Fruit fly (Drosophila melanogaster) whole organism, prepupa: Measurements from ENCODE around the gene CG17752.

Source experiments
- CG10631 ChIP-seq: fragments of 200-800 bp; sonication (Bioruptor generic); optimal IDR thresholded peaks from 2 replicates; lab custom pipeline; 2016; ENCODE audit warnings: missing biosample characterization, missing genetic modification characterization
- CG10669 ChIP-seq: fragments of 200-800 bp; sonication (Bioruptor generic); optimal IDR thresholded peaks from 3 replicates; lab custom pipeline; 2018; ENCODE audit warnings: missing biosample characterization, mild to moderate bottlenecking, missing genetic modification characterization, moderate library complexity
- CG1621 ChIP-seq: fragments of 200-800 bp; sonication (Bioruptor generic); optimal IDR thresholded peaks from 3 replicates; lab custom pipeline; 2018; ENCODE audit warnings: missing biosample characterization, mild to moderate bottlenecking, missing genetic modification characterization
- CG16779 ChIP-seq: fragments of 200-800 bp; sonication (Bioruptor generic); optimal IDR thresholded peaks from 3 replicates; lab custom pipeline; 2017; ENCODE audit warnings: missing biosample characterization, mild to moderate bottlenecking, missing genetic modification characterization
- CG3032 ChIP-seq: fragments of 200-800 bp; optimal IDR thresholded peaks from 2 replicates; lab custom pipeline; 2019; ENCODE audit warnings: missing biosample characterization, mild to moderate bottlenecking, missing genetic modification characterization, moderate library complexity
- CG32006 ChIP-seq: fragments of 200-800 bp; sonication (Bioruptor generic); optimal IDR thresholded peaks from 3 replicates; lab custom pipeline; 2017; ENCODE audit warnings: missing biosample characterization, mild to moderate bottlenecking, missing genetic modification characterization
- CG4318 ChIP-seq: fragments of 200-800 bp; sonication (Bioruptor generic); optimal IDR thresholded peaks from 3 replicates; lab custom pipeline; 2017; ENCODE audit warnings: missing biosample characterization, mild to moderate bottlenecking, missing genetic modification characterization
- CG6163 ChIP-seq: fragments of 200-800 bp; sonication (Bioruptor generic); IDR thresholded peaks from 3 replicates; pipeline ENCODE4 v1.3.6; 2022; ENCODE audit warnings: missing biosample characterization, missing genetic modification characterization
- CG6792 ChIP-seq: fragments of 200-800 bp; sonication (Bioruptor generic); optimal IDR thresholded peaks from 3 replicates; lab custom pipeline; 2016; ENCODE audit warnings: missing biosample characterization, missing genetic modification characterization
- CG6808 ChIP-seq: fragments of 200-800 bp; sonication (Bioruptor generic); optimal IDR thresholded peaks from 3 replicates; lab custom pipeline; 2017; ENCODE audit warnings: missing biosample characterization, missing genetic modification characterization, mild to moderate bottlenecking, moderate library complexity, missing genetic modification reagents
- CG7368 ChIP-seq: fragments of 200-800 bp; sonication (Bioruptor generic); optimal IDR thresholded peaks from 3 replicates; lab custom pipeline; 2016; ENCODE audit warnings: missing biosample characterization, missing genetic modification characterization
- CG8119 ChIP-seq: fragments of 200-800 bp; sonication (Bioruptor generic); IDR thresholded peaks from 3 replicates; pipeline ENCODE4 v1.3.6; 2022; ENCODE audit warnings: missing biosample characterization, missing genetic modification characterization
- CG8319 ChIP-seq: fragments of 200-800 bp; sonication (Bioruptor generic); optimal IDR thresholded peaks from 3 replicates; lab custom pipeline; 2016; ENCODE audit warnings: missing biosample characterization, missing genetic modification characterization
- CG8632 ChIP-seq: fragments of 200-800 bp; sonication (Bioruptor generic); optimal IDR thresholded peaks from 3 replicates; lab custom pipeline; 2016; ENCODE audit warnings: missing biosample characterization, missing genetic modification characterization
- CG9139 ChIP-seq: fragments of 200-800 bp; sonication (Bioruptor generic); optimal IDR thresholded peaks from 3 replicates; lab custom pipeline; 2017; ENCODE audit warnings: missing biosample characterization, mild to moderate bottlenecking, missing genetic modification characterization
- Eip78C ChIP-seq: fragments of 200-800 bp; sonication (Bioruptor generic); peaks from one replicate; lab custom pipeline; 2016; ENCODE audit warnings: missing biosample characterization, missing genetic modification characterization
- Eip93F ChIP-seq: fragments of 200-800 bp; sonication (Bioruptor generic); optimal IDR thresholded peaks from 2 replicates; lab custom pipeline; 2016; ENCODE audit warnings: missing biosample characterization, mild to moderate bottlenecking, missing genetic modification characterization
- Ets21C ChIP-seq: fragments of 200-800 bp; sonication (Bioruptor generic); optimal IDR thresholded peaks from 3 replicates; lab custom pipeline; 2016; ENCODE audit warnings: missing biosample characterization, missing genetic modification characterization
- Gug ChIP-seq: fragments of 200-800 bp; sonication (Bioruptor generic); IDR thresholded peaks from 2 replicates; pipeline ENCODE4 v1.3.6; 2022; ENCODE audit warnings: missing biosample characterization, missing genetic modification characterization
- Hr39 ChIP-seq: fragments of 200-800 bp; sonication (Bioruptor generic); optimal IDR thresholded peaks from 2 replicates; lab custom pipeline; 2016; ENCODE audit warnings: missing biosample characterization, missing genetic modification characterization
- Met ChIP-seq: fragments of 200-800 bp; sonication (Bioruptor generic); optimal IDR thresholded peaks from 3 replicates; lab custom pipeline; 2016; ENCODE audit warnings: missing biosample characterization, missing genetic modification characterization
- OdsH ChIP-seq: fragments of 200-800 bp; sonication (Bioruptor generic); optimal IDR thresholded peaks from 3 replicates; lab custom pipeline; 2016; ENCODE audit warnings: missing biosample characterization, missing genetic modification characterization
- Sox102F ChIP-seq: fragments of 200-800 bp; sonication (Bioruptor generic); optimal IDR thresholded peaks from 2 replicates; lab custom pipeline; 2016; ENCODE audit warnings: missing biosample characterization, mild to moderate bottlenecking, missing genetic modification characterization
- Sox14 ChIP-seq: fragments of 200-800 bp; sonication (Bioruptor generic); optimal IDR thresholded peaks from 3 replicates; lab custom pipeline; 2016; ENCODE audit warnings: missing biosample characterization, missing genetic modification characterization
- Sox15 ChIP-seq: fragments of 200-800 bp; sonication (Bioruptor generic); optimal IDR thresholded peaks from 3 replicates; lab custom pipeline; 2016; ENCODE audit warnings: missing biosample characterization, missing genetic modification characterization
- acj6 ChIP-seq: fragments of 200-800 bp; sonication (Bioruptor generic); optimal IDR thresholded peaks from 3 replicates; lab custom pipeline; 2016; ENCODE audit warnings: missing biosample characterization, missing genetic modification characterization
- cyc ChIP-seq: fragments of 200-800 bp; sonication (Bioruptor generic); optimal IDR thresholded peaks from 3 replicates; lab custom pipeline; 2016; ENCODE audit warnings: missing biosample characterization, missing genetic modification characterization
- dac ChIP-seq: fragments of 200-800 bp; sonication (Bioruptor generic); optimal IDR thresholded peaks from 2 replicates; lab custom pipeline; 2017; ENCODE audit warnings: missing biosample characterization, mild to moderate bottlenecking, missing genetic modification characterization
- dsx ChIP-seq: fragments of 200-800 bp; optimal IDR thresholded peaks from 3 replicates; lab custom pipeline; 2019; ENCODE audit warnings: missing biosample characterization, mild to moderate bottlenecking, missing genetic modification characterization, moderate library complexity; ENCODE audit not compliant: poor library complexity, severe bottlenecking
- esn ChIP-seq: fragments of 200-800 bp; sonication (Bioruptor generic); optimal IDR thresholded peaks from 2 replicates; lab custom pipeline; 2016; ENCODE audit warnings: missing biosample characterization, mild to moderate bottlenecking, missing genetic modification characterization, moderate library complexity
- fd85E ChIP-seq: fragments of 200-800 bp; sonication (Bioruptor generic); optimal IDR thresholded peaks from 3 replicates; lab custom pipeline; 2016; ENCODE audit warnings: missing biosample characterization, missing genetic modification characterization
- fkh ChIP-seq: fragments of 200-800 bp; sonication (Bioruptor generic); optimal IDR thresholded peaks from 3 replicates; lab custom pipeline; 2017; ENCODE audit warnings: missing biosample characterization, mild to moderate bottlenecking, missing genetic modification characterization, moderate library complexity
- lz ChIP-seq: fragments of 200-800 bp; sonication (Bioruptor generic); optimal IDR thresholded peaks from 3 replicates; lab custom pipeline; 2016; ENCODE audit warnings: missing biosample characterization, missing genetic modification characterization
- pdm3 ChIP-seq: fragments of 200-800 bp; sonication (Bioruptor generic); optimal IDR thresholded peaks from 3 replicates; lab custom pipeline; 2016; ENCODE audit warnings: missing biosample characterization, missing genetic modification characterization
- ss ChIP-seq, 2 experiments: fragments of 200-800 bp; sonication (Bioruptor generic); optimal IDR thresholded peaks; 2 replicates in 1 of 2; 3 replicates in 1 of 2; lab custom pipeline; 2017 to 2018; ENCODE audit warnings: mild to moderate bottlenecking in 2 of 2, missing biosample characterization in 2 of 2, missing genetic modification characterization in 2 of 2, moderate library complexity in 1 of 2

Gene CG17752

DNA sequence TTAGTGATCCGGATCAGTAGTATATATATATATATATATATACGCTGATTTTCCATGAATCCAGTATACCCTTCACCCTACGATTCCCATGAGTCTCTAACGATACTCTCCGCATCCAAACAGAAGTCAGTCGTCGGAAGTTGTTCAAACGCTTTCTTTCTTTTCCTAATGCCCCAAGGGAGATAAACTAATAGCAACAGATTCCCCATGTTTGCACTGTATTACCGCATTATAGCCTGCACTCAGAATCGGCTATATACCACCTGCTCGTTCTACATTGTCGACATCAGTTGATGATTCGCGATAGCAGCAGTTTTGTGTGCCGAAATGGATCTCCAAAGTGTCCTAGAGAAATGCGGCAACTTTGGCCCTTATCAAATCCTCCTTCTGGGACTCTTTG is 3.1 kb upstream of the CG17752 start, which contains the start of gene CG17751:
CG17751 (plus strand) TSS at position 301 of the 400 bp plus-strand sequence.
- TF ChIP-seq CG4318 (GFP tag; lab: Kevin White, UChicago) (no peak), OdsH (no peak), Eip93F (GFP tag; lab: Kevin White, UChicago) (no peak), Sox14 (GFP tag; lab: Kevin White, UChicago) (no peak), Ets21C (GFP tag; lab: Kevin White, UChicago) (no peak), Sox102F (GFP tag; lab: Kevin White, UChicago) (no peak), CG7368 (GFP tag; lab: Kevin White, UChicago) (no peak), esn (GFP tag; lab: Kevin White, UChicago) (no peak), pdm3 (GFP tag; lab: Kevin White, UChicago) (no peak), CG32006 (GFP tag; lab: Kevin White, UChicago) (no peak), CG6163 (GFP tag; lab: Robert Waterston, UW) (no peak), acj6 (GFP tag; lab: Kevin White, UChicago) (no peak), CG8632 (GFP tag; lab: Kevin White, UChicago) (no peak), CG10631 (GFP tag; lab: Kevin White, UChicago) (no peak), cyc (no peak), CG10669 (no peak), CG6792 (GFP tag; lab: Kevin White, UChicago) (no peak), fd85E (no peak)

DNA sequence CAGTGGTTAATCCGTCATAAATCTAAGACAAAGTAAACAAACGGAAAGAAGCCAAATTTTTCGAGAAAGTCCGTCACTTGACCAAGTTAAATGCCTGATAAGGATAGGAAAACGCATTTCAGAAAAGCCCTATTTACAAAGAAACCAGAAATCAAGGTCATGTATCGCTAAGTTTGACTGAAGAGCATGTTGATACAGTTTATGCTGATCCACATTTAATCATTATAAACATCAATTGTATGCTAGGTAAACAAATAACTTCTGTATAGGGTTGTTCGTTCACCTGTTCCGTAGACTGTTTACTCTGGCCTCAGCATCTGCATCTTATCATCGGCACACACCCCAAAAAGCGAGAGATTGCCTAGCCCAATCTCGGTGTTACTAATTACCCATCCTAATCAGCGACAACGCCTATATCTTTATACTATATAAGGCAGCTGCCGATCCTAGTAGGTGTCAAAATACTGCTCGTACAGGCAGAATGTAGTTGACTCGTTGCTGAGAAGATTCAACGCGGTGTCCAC is 2.9 kb downstream of the CG17752 start, which contains the start of gene CG16727:
CG16727 (plus strand) TSS at position 474 of the 524 bp plus-strand sequence.
- TF ChIP-seq Hr39 (no peak), fkh (GFP tag; lab: Kevin White, UChicago) (peak; percentile 77)

DNA sequence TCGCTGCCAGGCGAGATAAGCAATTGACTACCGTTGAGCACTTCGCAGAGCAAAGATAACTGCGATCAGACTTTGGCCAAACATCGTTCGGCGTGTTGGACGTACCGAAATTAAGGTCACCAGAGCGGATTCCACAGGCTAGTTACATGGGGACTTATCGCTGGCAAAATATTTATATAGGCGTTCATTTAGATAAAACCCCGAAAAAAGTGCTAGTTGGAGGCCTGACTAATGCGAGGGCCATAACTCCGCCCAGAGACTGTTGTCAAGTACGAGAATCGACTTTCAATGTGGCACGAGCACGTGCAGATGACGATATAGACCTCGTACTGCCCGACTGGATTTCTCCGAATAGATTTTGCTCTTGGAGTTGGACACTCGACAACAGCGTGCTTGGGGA is 9.9 kb downstream of the CG17752 start:
- TF ChIP-seq fkh (GFP tag; lab: Kevin White, UChicago), result peak; percentile 41
- TF ChIP-seq ss (GFP tag; optimal IDR thresholded peaks at IDR 0.05; lab: Kevin White, UChicago), result no peak

DNA sequence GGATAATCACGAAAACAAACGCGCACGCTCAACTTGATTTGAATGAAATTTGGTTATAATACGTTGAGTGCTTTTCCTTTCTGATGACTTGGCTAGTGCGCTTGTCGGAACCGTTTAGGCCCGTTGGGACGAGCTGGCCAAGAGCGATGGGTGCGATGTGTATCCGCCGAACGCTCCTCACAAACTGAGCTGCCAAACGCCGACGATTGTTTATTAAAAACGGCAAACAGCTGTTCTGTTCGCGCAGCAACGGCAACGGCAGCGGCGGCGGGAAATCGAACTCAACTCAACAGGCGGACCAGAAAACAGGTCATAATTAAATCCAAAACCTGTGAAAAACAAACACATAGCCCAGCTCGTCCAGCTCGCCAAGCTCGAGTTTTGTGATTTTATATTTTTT is 10.9 kb downstream of the CG17752 start:
- no peak for TF ChIP-seq CG6808
- TF ChIP-seq CG16779, result no peak
- TF ChIP-seq dac (GFP tag; lab: Kevin White, UChicago), result no peak
- TF ChIP-seq CG1621 (tag; lab: Kevin White, UChicago), result no peak
- TF ChIP-seq Ets21C (GFP tag; lab: Kevin White, UChicago), result no peak
- TF ChIP-seq ss (GFP tag; optimal IDR thresholded peaks at IDR 0.05; lab: Kevin White, UChicago), result no peak
- no peak for TF ChIP-seq OdsH
- TF ChIP-seq Gug, result no peak
- no peak for TF ChIP-seq pdm3 (GFP tag; lab: Kevin White, UChicago)
- TF ChIP-seq Eip78C (GFP tag; lab: Kevin White, UChicago), result peak; percentile 25
- no peak for TF ChIP-seq CG9139 (GFP tag; lab: Kevin White, UChicago)
- no peak for TF ChIP-seq CG8319 (GFP tag; lab: Kevin White, UChicago)
- no peak for TF ChIP-seq Met (GFP tag; lab: Kevin White, UChicago)
- TF ChIP-seq CG3032, result no peak
- TF ChIP-seq esn (GFP tag; lab: Kevin White, UChicago), result no peak
- TF ChIP-seq acj6 (GFP tag; lab: Kevin White, UChicago), result no peak
- peak; percentile 42 for TF ChIP-seq fkh (GFP tag; lab: Kevin White, UChicago)
- no peak for TF ChIP-seq CG4318 (GFP tag; lab: Kevin White, UChicago)
- no peak for TF ChIP-seq Sox15 (GFP tag; lab: Kevin White, UChicago)
- TF ChIP-seq fd85E, result no peak
- no peak for TF ChIP-seq dsx (GFP tag; lab: Kevin White, UChicago)
- no peak for TF ChIP-seq cyc
- no peak for TF ChIP-seq CG8119 (GFP tag; lab: Robert Waterston, UW)
- TF ChIP-seq CG6163 (GFP tag; lab: Robert Waterston, UW), result peak; percentile 14; the same call in 1 of the 3 replicates
- no peak for TF ChIP-seq lz (GFP tag; lab: Kevin White, UChicago)
- TF ChIP-seq, all 60 proteins: peak for 3
